Worm (Caenorhabditis elegans) whole organism, young adult: ENCODE data around the gene Y32B12B.8.

Experiments
- B0035.1 ChIP-seq: sonication (generic microtip); optimal IDR thresholded peaks from 2 replicates; lab custom pipeline; 2016; ENCODE audit warnings: missing genetic modification characterization, mild to moderate bottlenecking, missing compliant biosample characterization, missing genotype, missing genetic modification reagents
- egl-18 ChIP-seq: fragments of 200-800 bp; sonication (Bioruptor generic); IDR thresholded peaks from 2 replicates; pipeline ENCODE4 v1.3.6; 2022; ENCODE audit warnings: missing genetic modification reagents, missing genetic modification characterization, missing compliant biosample characterization
- gei-17 ChIP-seq: fragments of 200-800 bp; sonication (Bioruptor generic); optimal IDR thresholded peaks from 2 replicates; lab custom pipeline; 2018; ENCODE audit warnings: mild to moderate bottlenecking, missing genetic modification characterization, missing compliant biosample characterization
- lin-26 ChIP-seq: fragments of 200-800 bp; sonication (Bioruptor generic); IDR thresholded peaks from 2 replicates; pipeline ENCODE4 v1.3.6; 2022; ENCODE audit warnings: missing genetic modification reagents, missing genetic modification characterization, missing compliant biosample characterization
- madf-3 ChIP-seq: fragments of 200-800 bp; sonication (Bioruptor generic); IDR thresholded peaks from 2 replicates; pipeline ENCODE4 v1.3.6; 2022; ENCODE audit warnings: missing genetic modification reagents, missing genetic modification characterization, missing compliant biosample characterization
- rcor-1 ChIP-seq: fragments of 200-800 bp; sonication (Bioruptor generic); IDR thresholded peaks from 2 replicates; pipeline ENCODE4 v1.3.6; 2022; ENCODE audit warnings: missing genetic modification reagents, missing genetic modification characterization, missing compliant biosample characterization

- TF ChIP-seq egl-18 (GFP tag; lab: Robert Waterston, UW): no peak
- TF ChIP-seq gei-17 (GFP tag; lab: Kevin White, UChicago): no peak
- TF ChIP-seq B0035.1 (tag; lab: Kevin White, UChicago): no peak
- TF ChIP-seq rcor-1: no peak
- TF ChIP-seq lin-26 (GFP tag; lab: Robert Waterston, UW): no peak
- TF ChIP-seq madf-3 (GFP tag; lab: Robert Waterston, UW): no peak
Measured at ce11 chrV:16505828-16506227, 29.4 kb upstream of the Y32B12B.8 start, which contains the start of gene nhr-54.
